Fruit fly (Drosophila melanogaster) whole organism, embryonic: ENCODE measurements around the gene DIP-kappa.

Experiments used
- Atf-2 ChIP-seq: fragments of 200-800 bp; sonication (Bioruptor generic); optimal IDR thresholded peaks from 2 replicates; lab custom pipeline; 2016; ENCODE audit warnings: missing biosample characterization, missing genetic modification characterization
- CG12659 ChIP-seq: fragments of 200-800 bp; sonication (Bioruptor generic); optimal IDR thresholded peaks from 3 replicates; lab custom pipeline; 2017; ENCODE audit warnings: mild to moderate bottlenecking, missing biosample characterization, missing genetic modification reagents, missing genetic modification characterization
- CG12769 ChIP-seq: fragments of 200-800 bp; sonication (Bioruptor generic); optimal IDR thresholded peaks from 2 replicates; lab custom pipeline; 2019; ENCODE audit warnings: missing biosample characterization, mild to moderate bottlenecking, missing genetic modification characterization, moderate library complexity
- CG14441 ChIP-seq: fragments of 200-800 bp; sonication (Bioruptor generic); IDR thresholded peaks from 2 replicates; pipeline ENCODE4 v1.3.6; 2022; ENCODE audit warnings: missing biosample characterization, missing genetic modification characterization
- CG14710 ChIP-seq: fragments of 200-800 bp; sonication (Bioruptor generic); optimal IDR thresholded peaks from 3 replicates; lab custom pipeline; 2019; ENCODE audit warnings: missing biosample characterization, mild to moderate bottlenecking, missing genetic modification characterization, moderate library complexity
- CG15479 ChIP-seq: fragments of 200-800 bp; sonication (Bioruptor generic); optimal IDR thresholded peaks from 3 replicates; lab custom pipeline; 2019; ENCODE audit warnings: missing biosample characterization, mild to moderate bottlenecking, missing genetic modification characterization, moderate library complexity
- CG15696 ChIP-seq: fragments of 200-800 bp; sonication (Bioruptor generic); optimal IDR thresholded peaks from 2 replicates; lab custom pipeline; 2019; ENCODE audit warnings: missing biosample characterization, mild to moderate bottlenecking, missing genetic modification characterization, moderate library complexity
- CG1602 ChIP-seq: fragments of 200-800 bp; sonication (Bioruptor generic); optimal IDR thresholded peaks from 3 replicates; lab custom pipeline; 2016; ENCODE audit warnings: missing biosample characterization, missing genetic modification characterization
- CG17385 ChIP-seq: fragments of 200-800 bp; sonication (Bioruptor generic); optimal IDR thresholded peaks from 3 replicates; lab custom pipeline; 2018; ENCODE audit warnings: missing biosample characterization, mild to moderate bottlenecking, missing genetic modification characterization
- CG1792 ChIP-seq: fragments of 200-800 bp; sonication (Bioruptor generic); optimal IDR thresholded peaks from 2 replicates; lab custom pipeline; 2016; ENCODE audit warnings: missing biosample characterization, missing genetic modification characterization
- CG4820 ChIP-seq: fragments of 200-800 bp; sonication (Bioruptor generic); optimal IDR thresholded peaks from 3 replicates; lab custom pipeline; 2016; ENCODE audit warnings: missing biosample characterization, missing genetic modification characterization
- CG5180 ChIP-seq: fragments of 200-800 bp; sonication (Bioruptor generic); optimal IDR thresholded peaks from 3 replicates; lab custom pipeline; 2017; ENCODE audit warnings: missing biosample characterization, missing genetic modification characterization, mild to moderate bottlenecking, moderate library complexity, missing genetic modification reagents
- CG7839 ChIP-seq: fragments of 200-800 bp; sonication (Bioruptor generic); optimal IDR thresholded peaks from 3 replicates; lab custom pipeline; 2018; ENCODE audit warnings: missing biosample characterization, mild to moderate bottlenecking, missing genetic modification characterization, moderate library complexity
- CG8478 ChIP-seq: fragments of >200 bp; optimal IDR thresholded peaks from 2 replicates; lab custom pipeline; 2018
- Ets65A ChIP-seq: fragments of 200-800 bp; sonication (Bioruptor generic); peaks from one replicate; lab custom pipeline; 2016; ENCODE audit warnings: missing biosample characterization, missing genetic modification characterization
- H2.0 ChIP-seq: fragments of 200-800 bp; sonication (Bioruptor generic); IDR thresholded peaks from 2 replicates; pipeline ENCODE4 v1.3.6; 2022; ENCODE audit warnings: missing biosample characterization, missing genetic modification characterization
- Hr3 ChIP-seq: fragments of 200-800 bp; sonication (Bioruptor generic); optimal IDR thresholded peaks from 3 replicates; lab custom pipeline; 2016; ENCODE audit warnings: missing biosample characterization, missing genetic modification characterization
- NfI ChIP-seq: fragments of 200-800 bp; sonication (Bioruptor generic); optimal IDR thresholded peaks from 3 replicates; lab custom pipeline; 2018; ENCODE audit warnings: missing biosample characterization, mild to moderate bottlenecking, missing genetic modification characterization, moderate library complexity
- Oli ChIP-seq: fragments of 200-800 bp; sonication (Bioruptor generic); optimal IDR thresholded peaks from 2 replicates; lab custom pipeline; 2018; ENCODE audit warnings: missing biosample characterization, mild to moderate bottlenecking, missing genetic modification characterization, moderate library complexity
- Pdp1 ChIP-seq, 2 experiments: fragments of 200-800 bp; sonication (Bioruptor generic); optimal IDR thresholded peaks; 3 replicates each; lab custom pipeline; 2016; ENCODE audit warnings: missing biosample characterization in 2 of 2, missing genetic modification characterization in 2 of 2, mild to moderate bottlenecking in 1 of 2, moderate library complexity in 1 of 2
- Poxn ChIP-seq: fragments of 200-800 bp; sonication (Bioruptor generic); IDR thresholded peaks from 2 replicates; pipeline ENCODE4 v1.3.6; 2022; ENCODE audit warnings: missing biosample characterization, missing genetic modification characterization
- Sox102F ChIP-seq: fragments of 200-800 bp; sonication (Bioruptor generic); optimal IDR thresholded peaks from 2 replicates; lab custom pipeline; 2018; ENCODE audit warnings: missing biosample characterization, mild to moderate bottlenecking, missing genetic modification characterization, moderate library complexity
- YL-1 ChIP-seq: fragments of 200-800 bp; sonication (Bioruptor generic); optimal IDR thresholded peaks from 3 replicates; lab custom pipeline; 2017; ENCODE audit warnings: missing biosample characterization, mild to moderate bottlenecking, missing genetic modification characterization
- ab ChIP-seq: fragments of 200-800 bp; sonication (Bioruptor generic); optimal IDR thresholded peaks from 2 replicates; lab custom pipeline; 2016; ENCODE audit warnings: missing biosample characterization, missing genetic modification characterization
- bigmax ChIP-seq: fragments of 200-800 bp; sonication (Bioruptor generic); optimal IDR thresholded peaks from 2 replicates; lab custom pipeline; 2018; ENCODE audit warnings: missing biosample characterization, mild to moderate bottlenecking, missing genetic modification characterization
- bsh ChIP-seq, 2 experiments: fragments of 200-800 bp; sonication (Bioruptor generic); optimal IDR thresholded peaks; 2 replicates each; lab custom pipeline; 2017 to 2018; ENCODE audit warnings: mild to moderate bottlenecking in 2 of 2, missing biosample characterization in 2 of 2, missing genetic modification characterization in 2 of 2, moderate library complexity in 1 of 2
- cad ChIP-seq: fragments of >200 bp; optimal IDR thresholded peaks from 2 replicates; lab custom pipeline; 2017; ENCODE audit warnings: missing biosample characterization, missing genetic modification characterization
- chinmo ChIP-seq: fragments of 200-800 bp; sonication (Bioruptor generic); IDR thresholded peaks from 4 replicates; pipeline ENCODE4 v1.3.6; 2022; ENCODE audit warnings: missing biosample characterization, missing genetic modification characterization; ENCODE audit not compliant: partially characterized antibody
- cwo ChIP-seq: fragments of 200-800 bp; sonication (Bioruptor generic); optimal IDR thresholded peaks from 3 replicates; lab custom pipeline; 2017; ENCODE audit warnings: missing biosample characterization, missing genetic modification characterization, mild to moderate bottlenecking, moderate library complexity, missing genetic modification reagents
- dmrt11E ChIP-seq: fragments of 200-800 bp; sonication (Bioruptor generic); optimal IDR thresholded peaks from 3 replicates; lab custom pipeline; 2018; ENCODE audit warnings: missing biosample characterization, mild to moderate bottlenecking, missing genetic modification characterization, moderate library complexity
- fd96Cb ChIP-seq: fragments of 200-800 bp; sonication (Bioruptor generic); optimal IDR thresholded peaks from 2 replicates; lab custom pipeline; 2018; ENCODE audit warnings: missing biosample characterization, mild to moderate bottlenecking, missing genetic modification characterization, moderate library complexity
- her ChIP-seq: fragments of 200-800 bp; sonication (Bioruptor generic); optimal IDR thresholded peaks from 2 replicates; lab custom pipeline; 2016; ENCODE audit warnings: missing biosample characterization, missing genetic modification characterization
- lilli ChIP-seq: fragments of 200-800 bp; sonication (Bioruptor generic); optimal IDR thresholded peaks from 3 replicates; lab custom pipeline; 2016; ENCODE audit warnings: missing biosample characterization, missing genetic modification characterization
- lola ChIP-seq, 3 experiments: fragments of >200 bp in 2 of 3; fragments of 200-800 bp in 1 of 3; sonication (Bioruptor generic) in 1 of 3; optimal IDR thresholded peaks; 2 replicates each; lab custom pipeline; 2017 to 2019; ENCODE audit warnings: missing biosample characterization in 3 of 3, missing genetic modification characterization in 3 of 3, mild to moderate bottlenecking in 1 of 3, moderate library complexity in 1 of 3
- maf-S ChIP-seq: fragments of 200-800 bp; sonication (Bioruptor generic); optimal IDR thresholded peaks from 2 replicates; lab custom pipeline; 2016; ENCODE audit warnings: missing biosample characterization, missing genetic modification characterization
- mam ChIP-seq: fragments of 200-800 bp; sonication (Bioruptor generic); optimal IDR thresholded peaks from 3 replicates; lab custom pipeline; 2016; ENCODE audit warnings: missing biosample characterization, missing genetic modification characterization
- peb ChIP-seq: fragments of 200-800 bp; sonication (Bioruptor generic); IDR thresholded peaks from 2 replicates; pipeline ENCODE4 v1.3.6; 2022; ENCODE audit warnings: missing biosample characterization, missing genetic modification characterization
- phol ChIP-seq: fragments of 200-800 bp; sonication (Bioruptor generic); optimal IDR thresholded peaks from 3 replicates; lab custom pipeline; 2018; ENCODE audit warnings: missing biosample characterization, mild to moderate bottlenecking, missing genetic modification characterization, moderate library complexity
- pnt ChIP-seq: fragments of 200-800 bp; sonication (Bioruptor generic); optimal IDR thresholded peaks from 3 replicates; lab custom pipeline; 2016; ENCODE audit warnings: missing biosample characterization, missing genetic modification characterization
- row ChIP-seq: fragments of 200-800 bp; sonication (Bioruptor generic); IDR thresholded peaks from 3 replicates; pipeline ENCODE4 v1.3.6; 2022; ENCODE audit warnings: missing biosample characterization, missing genetic modification characterization
- slbo ChIP-seq: fragments of 200-800 bp; sonication (Bioruptor generic); IDR thresholded peaks from 2 replicates; pipeline ENCODE4 v1.3.6; 2022; ENCODE audit warnings: missing biosample characterization, missing genetic modification characterization
- sqz ChIP-seq: fragments of 200-800 bp; sonication (Bioruptor generic); optimal IDR thresholded peaks from 3 replicates; lab custom pipeline; 2018; ENCODE audit warnings: missing biosample characterization, mild to moderate bottlenecking, missing genetic modification characterization
- ssp ChIP-seq: fragments of 200-800 bp; sonication (Bioruptor generic); IDR thresholded peaks from 2 replicates; pipeline ENCODE4 v1.3.6; 2022; ENCODE audit warnings: missing biosample characterization, missing genetic modification characterization
- sug ChIP-seq: fragments of 200-800 bp; optimal IDR thresholded peaks from 2 replicates; lab custom pipeline; 2019; ENCODE audit warnings: missing biosample characterization, mild to moderate bottlenecking, missing genetic modification characterization, moderate library complexity
- tap ChIP-seq: fragments of 200-800 bp; optimal IDR thresholded peaks from 3 replicates; lab custom pipeline; 2019; ENCODE audit warnings: missing biosample characterization, mild to moderate bottlenecking, missing genetic modification characterization, moderate library complexity
- tll ChIP-seq, 2 experiments: fragments of 200-800 bp in 1 of 2; fragments of >200 bp in 1 of 2; sonication (Bioruptor generic) in 1 of 2; optimal IDR thresholded peaks; 2 replicates each; lab custom pipeline; 2017 to 2019; ENCODE audit warnings: missing biosample characterization in 2 of 2, missing genetic modification characterization in 2 of 2, mild to moderate bottlenecking in 1 of 2, moderate library complexity in 1 of 2
- wor ChIP-seq: fragments of 200-800 bp; sonication (Bioruptor generic); IDR thresholded peaks from 2 replicates; pipeline ENCODE4 v1.3.6; 2022; ENCODE audit warnings: missing biosample characterization, missing genetic modification characterization
- z ChIP-seq: fragments of 200-800 bp; sonication (Bioruptor generic); IDR thresholded peaks from 3 replicates; pipeline ENCODE4 v1.3.6; 2022; ENCODE audit warnings: missing biosample characterization, missing genetic modification characterization

Gene DIP-kappa

DNA sequence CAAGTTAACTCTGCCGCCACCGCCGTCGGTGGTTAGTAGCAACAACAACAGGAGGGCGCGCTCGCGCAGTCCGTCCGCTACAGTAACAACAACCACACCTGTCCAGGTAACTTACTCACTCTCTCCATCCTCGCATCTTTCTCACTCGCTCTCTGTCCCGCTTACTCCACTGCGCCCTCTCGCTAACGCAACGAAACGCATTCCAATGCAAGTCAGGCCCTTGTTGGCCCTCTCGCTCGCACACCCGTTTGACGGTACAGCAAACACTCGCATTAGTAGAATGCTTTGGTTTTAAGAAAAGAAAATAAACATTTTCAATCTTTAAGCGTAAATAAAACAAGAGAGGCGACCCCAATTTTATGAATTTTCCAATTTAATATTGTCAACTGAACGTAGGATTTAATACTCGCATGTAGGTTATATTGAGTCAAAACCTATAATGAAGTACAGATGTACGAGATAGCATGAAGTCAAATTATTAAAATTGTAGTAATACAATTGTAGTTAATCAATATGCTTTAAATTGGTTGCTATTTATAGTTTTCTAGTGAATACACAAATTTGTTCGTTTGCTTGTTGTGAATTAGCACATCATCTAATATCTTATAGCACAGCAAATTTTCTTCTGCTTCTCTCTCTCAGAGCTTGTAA lies 51.0 kb downstream of the DIP-kappa start (continued):
- TF ChIP-seq row (GFP tag; lab: Robert Waterston, UW): peak; percentile 69
- TF ChIP-seq CG12659 (GFP tag; lab: Kevin White, UChicago): peak; percentile 21
- TF ChIP-seq CG8478 (lab: Kevin White, UChicago): peak; percentile 63
- peak; percentile 89 for TF ChIP-seq z (GFP tag; lab: Robert Waterston, UW)
- no peak for TF ChIP-seq YL-1 (GFP tag; lab: Kevin White, UChicago)
- peak in 1 of 2 experiments; percentile 41 for TF ChIP-seq Pdp1 (GFP tag; optimal IDR thresholded peaks at IDR 0.05; lab: Kevin White, UChicago)
- TF ChIP-seq pnt: peak; percentile 42
- peak; percentile 6 for TF ChIP-seq CG12769 (tag; lab: Kevin White, UChicago)
- TF ChIP-seq CG4820 (GFP tag; lab: Kevin White, UChicago): peak; percentile 29
- TF ChIP-seq Poxn (GFP tag; lab: Robert Waterston, UW): no peak
- peak; percentile 50; the same call in 1 of the 2 replicates for TF ChIP-seq CG14441 (GFP tag; lab: Robert Waterston, UW)
- peak; percentile 35 for TF ChIP-seq lilli
- TF ChIP-seq Ets65A (GFP tag; lab: Kevin White, UChicago): peak; percentile 84
- no peak for TF ChIP-seq cwo
- no peak for TF ChIP-seq CG5180 (GFP tag; lab: Kevin White, UChicago)
- TF ChIP-seq bigmax (GFP tag; lab: Kevin White, UChicago): no peak
- no peak for TF ChIP-seq tap (tag; lab: Kevin White, UChicago)
- TF ChIP-seq NfI: peak; percentile 28
- peak; percentile 59 for TF ChIP-seq dmrt11E
- TF ChIP-seq mam (GFP tag; lab: Kevin White, UChicago): peak; percentile 11
- TF ChIP-seq CG17385 (GFP tag; lab: Kevin White, UChicago): peak; percentile 24
- peak in 1 of 2 experiments; percentile 54 for TF ChIP-seq bsh (GFP tag; optimal IDR thresholded peaks at IDR 0.05; lab: Kevin White, UChicago)
- peak; percentile 6; the same call in 1 of the 2 replicates for TF ChIP-seq slbo (GFP tag; lab: Robert Waterston, UW)
- peak; percentile 37 for TF ChIP-seq CG1602 (GFP tag; lab: Kevin White, UChicago)
- no peak for TF ChIP-seq ab
- TF ChIP-seq maf-S (GFP tag; lab: Kevin White, UChicago): no peak
- TF ChIP-seq lola (GFP tag; optimal IDR thresholded peaks at IDR 0.05; lab: Kevin White, UChicago): peak in 1 of 3 experiments; percentile 57
- no peak for TF ChIP-seq CG15479 (GFP tag; lab: Kevin White, UChicago)
- TF ChIP-seq wor (GFP tag; lab: Robert Waterston, UW): peak; percentile 38; the same call in 1 of the 2 replicates
- TF ChIP-seq H2.0 (GFP tag; lab: Robert Waterston, UW): peak; percentile 49; the same call in 1 of the 2 replicates
- 0 out of 2 replicates have a peak, but pooled peaks have one; percentile 13 for TF ChIP-seq peb
- peak; percentile 66; the same call in 1 of the 4 replicates for TF ChIP-seq chinmo
- peak; percentile 41 for TF ChIP-seq Hr3
- TF ChIP-seq fd96Cb (tag; lab: Kevin White, UChicago): peak; percentile 8
- peak; percentile 32 for TF ChIP-seq Sox102F (GFP tag; lab: Kevin White, UChicago)
- peak; percentile 26 for TF ChIP-seq Oli
- no peak for TF ChIP-seq ssp (GFP tag; lab: Robert Waterston, UW)
- peak; percentile 19 for TF ChIP-seq CG14710
- peak; percentile 42 for TF ChIP-seq phol (tag; lab: Kevin White, UChicago)
- TF ChIP-seq sug (tag; lab: Kevin White, UChicago): no peak
- no peak for TF ChIP-seq her (GFP tag; lab: Kevin White, UChicago)
- TF ChIP-seq CG1792 (GFP tag; lab: Kevin White, UChicago): no peak
- peak in 1 of 2 experiments; percentile 80 for TF ChIP-seq tll (GFP tag; optimal IDR thresholded peaks at IDR 0.05; lab: Kevin White, UChicago)
- no peak for TF ChIP-seq cad (GFP tag; lab: Kevin White, UChicago)
- peak; percentile 9 for TF ChIP-seq sqz (GFP tag; lab: Kevin White, UChicago)
- peak; percentile 44 for TF ChIP-seq CG7839 (tag; lab: Kevin White, UChicago)
- no peak for TF ChIP-seq CG15696 (tag; lab: Kevin White, UChicago)
- peak; percentile 6 for TF ChIP-seq Atf-2 (GFP tag; lab: Kevin White, UChicago)
